Worm (Caenorhabditis elegans): ENCODE data around the gene C18G1.6.

Gene C18G1.6

ce11 chrV:4742190-4742589 lies 8.2 kb upstream of the C18G1.6 start, which contains the start of gene ugt-61 (continued):
- no peak for TF ChIP-seq madf-9 (GFP tag; conservative IDR thresholded peaks at IDR 0.05)
- TF ChIP-seq nhr-6 (tag; optimal IDR thresholded peaks at IDR 0.05), result no peak
- peak; percentile 29 for TF ChIP-seq dve-1 (tag; optimal IDR thresholded peaks at IDR 0.05; ENCODE audit: insufficient read depth)
- TF ChIP-seq daf-16 (GFP tag; optimal IDR thresholded peaks at IDR 0.05), result no peak
- TF ChIP-seq daf-16 (tag; optimal IDR thresholded peaks at IDR 0.05), result peak; percentile 48
- TF ChIP-seq egl-27 (tag; optimal IDR thresholded peaks at IDR 0.05), result no peak
- TF ChIP-seq cey-2 (tag; optimal IDR thresholded peaks at IDR 0.05; ENCODE audit: borderline replicate concordance, insufficient read depth), result no peak
- TF ChIP-seq T26A8.4 (GFP tag; IDR thresholded peaks at IDR 0.05), result no peak
- no peak for TF ChIP-seq arid-1 (GFP tag; conservative IDR thresholded peaks at IDR 0.05)
- no peak for TF ChIP-seq dmd-8 (GFP tag; IDR thresholded peaks at IDR 0.05)
- no peak for TF ChIP-seq pha-4 (GFP tag; IDR thresholded peaks at IDR 0.05)
- peak; percentile 44 for TF ChIP-seq pha-4 (tag; optimal IDR thresholded peaks at IDR 0.05)
- TF ChIP-seq F44E2.7 (GFP tag; IDR thresholded peaks at IDR 0.05), result no peak
- TF ChIP-seq ZK546.5 (tag; optimal IDR thresholded peaks at IDR 0.05), result no peak
- no peak for TF ChIP-seq egl-43 (GFP tag; IDR thresholded peaks at IDR 0.05)
- TF ChIP-seq unc-62 (GFP tag; optimal IDR thresholded peaks at IDR 0.05 in 1 of 2), result no peak
- TF ChIP-seq unc-62 (tag; optimal IDR thresholded peaks at IDR 0.05), result no peak
- no peak for TF ChIP-seq daf-12 (tag; optimal IDR thresholded peaks at IDR 0.05)
- no peak for TF ChIP-seq zip-2 (tag; optimal IDR thresholded peaks at IDR 0.05)
- no peak for TF ChIP-seq ceh-82 (tag; optimal IDR thresholded peaks at IDR 0.05)
- peak; percentile 49 for TF ChIP-seq pqm-1 (tag; optimal IDR thresholded peaks at IDR 0.05)

ce11 chrV:4745269-4745668 lies 5.1 kb upstream of the C18G1.6 start, which contains the start of gene C18G1.7:
Gene C18G1.7 (plus strand): TSS chrV:4745569.
- TF ChIP-seq lim-7 (GFP tag; IDR thresholded peaks at IDR 0.05), result no peak

ce11 chrV:4754123-4754522 lies 3.7 kb downstream of the C18G1.6 start, which contains the start of gene hil-4:
Gene hil-4 (plus strand): TSS chrV:4754313.
- 0 out of 2 replicates have a peak, but pooled peaks have one; percentile 67 for TF ChIP-seq egl-43 (GFP tag; IDR thresholded peaks at IDR 0.05)
- no peak for TF ChIP-seq nhr-111 (GFP tag; optimal IDR thresholded peaks at IDR 0.05)
- TF ChIP-seq lin-38 (GFP tag; IDR thresholded peaks at IDR 0.05), result peak; percentile 22; the same call in 1 of the 2 replicates
- TF ChIP-seq hmg-1.1 (GFP tag; IDR thresholded peaks at IDR 0.05), result no peak
- peak; percentile 59 for TF ChIP-seq Y48G9A.11 (GFP tag; IDR thresholded peaks at IDR 0.05)
- TF ChIP-seq ztf-11 (tag; optimal IDR thresholded peaks at IDR 0.05), result no peak
- TF ChIP-seq F44E2.7 (GFP tag; IDR thresholded peaks at IDR 0.05), result no peak
- peak; percentile 54; the same call in 1 of the 2 replicates for TF ChIP-seq ceh-44 (GFP tag; IDR thresholded peaks at IDR 0.05)
- 0 out of 2 replicates have a peak, but pooled peaks have one; percentile 25 for TF ChIP-seq snpc-1.2 (GFP tag; IDR thresholded peaks at IDR 0.05)
- TF ChIP-seq aha-1 (tag), result peak; percentile 73
- TF ChIP-seq unc-39 (tag; optimal IDR thresholded peaks at IDR 0.05), result no peak
- peak; percentile 45; the same call in 1 of the 2 replicates for TF ChIP-seq lim-7 (GFP tag; IDR thresholded peaks at IDR 0.05)
- TF ChIP-seq aly-2 (tag; optimal IDR thresholded peaks at IDR 0.05), result no peak
- peak; percentile 7 for TF ChIP-seq unc-130 (GFP tag; optimal IDR thresholded peaks at IDR 0.05)

DNA sequence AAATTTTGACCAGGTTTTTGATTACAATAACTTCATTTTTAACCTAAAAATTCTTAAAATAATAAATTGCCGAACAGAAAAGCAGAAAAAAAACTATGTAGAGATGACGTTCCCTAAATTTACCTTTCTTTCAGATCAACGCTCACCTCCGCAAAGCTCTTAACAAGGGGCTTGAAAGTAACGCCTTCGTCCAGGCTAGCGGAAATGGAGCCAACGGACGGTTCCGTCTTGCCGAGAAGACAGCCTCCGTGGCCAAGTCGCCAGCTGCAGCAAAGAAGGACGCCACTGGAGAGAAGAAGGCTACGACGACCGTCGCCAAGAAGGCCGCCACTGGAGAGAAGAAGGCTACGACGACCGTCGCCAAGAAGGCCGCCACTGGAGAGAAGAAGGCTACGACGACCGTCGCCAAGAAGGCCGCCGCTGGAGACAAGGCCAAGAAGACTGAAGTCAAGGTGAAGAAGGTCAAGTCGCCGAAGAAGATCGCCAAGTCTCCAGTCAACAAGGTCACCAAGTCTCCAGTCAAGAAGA lies 4.4 kb downstream of the C18G1.6 start:
- TF ChIP-seq madf-9 (GFP tag; conservative IDR thresholded peaks at IDR 0.05), result no peak
- TF ChIP-seq rbr-2 (tag; optimal IDR thresholded peaks at IDR 0.05), result no peak
- TF ChIP-seq set-16 (GFP tag; IDR thresholded peaks at IDR 0.05), result peak; percentile 91
- TF ChIP-seq skn-1 (tag; optimal IDR thresholded peaks at IDR 0.05), result no peak
- TF ChIP-seq lin-38 (GFP tag; IDR thresholded peaks at IDR 0.05), result 0 out of 2 replicates have a peak, but pooled peaks have one; percentile 10
- TF ChIP-seq egl-43 (GFP tag; IDR thresholded peaks at IDR 0.05), result peak; percentile 8; the same call in 1 of the 2 replicates
- TF ChIP-seq pha-4 (GFP tag; IDR thresholded peaks at IDR 0.05), result peak; percentile 16; the same call in 1 of the 2 replicates
- no peak for TF ChIP-seq pha-4 (tag; optimal IDR thresholded peaks at IDR 0.05)
